Worm (Caenorhabditis elegans) whole organism, midembryonic: ENCODE data around the gene T28D6.6.

ENCODE experiments used
- T22C8.4 ChIP-seq: fragments of 200-800 bp; sonication (Bioruptor generic); IDR thresholded peaks from 2 replicates; pipeline ENCODE4 v1.3.6; 2022; ENCODE audit warnings: missing genetic modification characterization, missing compliant biosample characterization
- cog-1 ChIP-seq: sonication (generic microtip); optimal IDR thresholded peaks from 2 replicates; lab custom pipeline; 2016; ENCODE audit warnings: missing genetic modification characterization, missing compliant biosample characterization
- flt-1 ChIP-seq: fragments of 200-800 bp; sonication (Bioruptor generic); IDR thresholded peaks from 2 replicates; pipeline ENCODE4 v1.3.6; 2022; ENCODE audit warnings: missing genetic modification characterization, missing compliant biosample characterization
- klf-2 ChIP-seq: fragments of 200-800 bp; sonication (Bioruptor generic); conservative IDR thresholded peaks from 2 replicates; pipeline ENCODE4 v1.3.6; 2022; ENCODE audit warnings: missing genetic modification reagents, missing genetic modification characterization, missing compliant biosample characterization
- med-1 ChIP-seq: sonication (generic microtip); optimal IDR thresholded peaks from 2 replicates; lab custom pipeline; 2017; ENCODE audit warnings: missing genetic modification characterization, mild to moderate bottlenecking, missing compliant biosample characterization, antibody characterized with exemption, missing genetic modification reagents; ENCODE audit not compliant: insufficient read depth
- ref-1 ChIP-seq: fragments of 200-800 bp; sonication (Bioruptor generic); conservative IDR thresholded peaks from 2 replicates; pipeline ENCODE4 v1.3.6; 2022; ENCODE audit warnings: missing genetic modification reagents, missing genetic modification characterization, missing compliant biosample characterization
- tab-1 ChIP-seq: fragments of 200-800 bp; sonication (Bioruptor generic); IDR thresholded peaks from 2 replicates; pipeline ENCODE4 v1.3.6; 2022; ENCODE audit warnings: missing genetic modification characterization, missing compliant biosample characterization
- ztf-23 ChIP-seq: fragments of 200-800 bp; sonication (Bioruptor generic); IDR thresholded peaks from 2 replicates; pipeline ENCODE4 v1.3.6; 2022; ENCODE audit warnings: missing genetic modification reagents, missing genetic modification characterization, missing compliant biosample characterization
- ztf-29 ChIP-seq: fragments of 200-800 bp; sonication (Bioruptor generic); IDR thresholded peaks from 2 replicates; pipeline ENCODE4 v1.3.6; 2022; ENCODE audit warnings: missing genetic modification reagents, missing genetic modification characterization, missing compliant biosample characterization

Gene T28D6.6

ce11 chrIII:11343041-11343440 is at the start of gene T28D6.6, which contains the start of gene pen-2:
Gene T28D6.6, minus strand, starts transcription at chrIII:11343108.
Gene pen-2, plus strand, starts transcription at chrIII:11343322.
- TF ChIP-seq klf-2: no peak
- no peak for TF ChIP-seq ztf-23 (GFP tag; lab: Robert Waterston, UW)
- no peak for TF ChIP-seq ztf-29 (GFP tag; lab: Robert Waterston, UW)
- TF ChIP-seq T22C8.4 (GFP tag; lab: Robert Waterston, UW): no peak
- no peak for TF ChIP-seq tab-1 (GFP tag; lab: Robert Waterston, UW)
- TF ChIP-seq cog-1 (tag; lab: Kevin White, UChicago): no peak
- TF ChIP-seq med-1 (GFP tag; lab: Kevin White, UChicago): no peak
- no peak for TF ChIP-seq flt-1 (GFP tag; lab: Robert Waterston, UW)

ce11 chrIII:11391601-11392520 is 49.0 kb upstream of the T28D6.6 start:
- no peak for TF ChIP-seq ztf-29 (GFP tag; lab: Robert Waterston, UW)
- no peak for TF ChIP-seq ref-1 (GFP tag; lab: Robert Waterston, UW)
- TF ChIP-seq T22C8.4 (GFP tag; lab: Robert Waterston, UW): no peak
- no peak for TF ChIP-seq klf-2
- TF ChIP-seq ztf-23 (GFP tag; lab: Robert Waterston, UW): no peak
- no peak for TF ChIP-seq med-1 (GFP tag; lab: Kevin White, UChicago)

- TF ChIP-seq ztf-29 (GFP tag; lab: Robert Waterston, UW): no peak
- no peak for TF ChIP-seq med-1 (GFP tag; lab: Kevin White, UChicago)
- no peak for TF ChIP-seq ref-1 (GFP tag; lab: Robert Waterston, UW)
- TF ChIP-seq tab-1 (GFP tag; lab: Robert Waterston, UW): no peak
- TF ChIP-seq cog-1 (tag; lab: Kevin White, UChicago): no peak
- TF ChIP-seq klf-2: no peak
- no peak for TF ChIP-seq T22C8.4 (GFP tag; lab: Robert Waterston, UW)
- no peak for TF ChIP-seq ztf-23 (GFP tag; lab: Robert Waterston, UW)
- TF ChIP-seq flt-1 (GFP tag; lab: Robert Waterston, UW): no peak
These were observed 47.9 kb upstream of the T28D6.6 start for ce11 chrIII:11390832-11391231.

ce11 chrIII:11389384-11389783 is 46.5 kb upstream of the T28D6.6 start:
- TF ChIP-seq med-1 (GFP tag; lab: Kevin White, UChicago) (no peak), flt-1 (GFP tag; lab: Robert Waterston, UW) (no peak), klf-2 (no peak), cog-1 (tag; lab: Kevin White, UChicago) (no peak), T22C8.4 (GFP tag; lab: Robert Waterston, UW) (no peak), tab-1 (GFP tag; lab: Robert Waterston, UW) (no peak), ref-1 (GFP tag; lab: Robert Waterston, UW) (no peak), ztf-23 (GFP tag; lab: Robert Waterston, UW) (no peak), ztf-29 (GFP tag; lab: Robert Waterston, UW) (no peak)

- no peak for TF ChIP-seq med-1 (GFP tag; lab: Kevin White, UChicago)
- no peak for TF ChIP-seq flt-1 (GFP tag; lab: Robert Waterston, UW)
These were observed 39.0 kb upstream of the T28D6.6 start, which contains the start of gene subs-4 for ce11 chrIII:11381922-11382321. Gene subs-4, plus strand, starts transcription at chrIII:11382222.

ce11 chrIII:11380555-11380954 is 37.6 kb upstream of the T28D6.6 start:
- no peak for TF ChIP-seq flt-1 (GFP tag; lab: Robert Waterston, UW)
- no peak for TF ChIP-seq ztf-29 (GFP tag; lab: Robert Waterston, UW)
- no peak for TF ChIP-seq ztf-23 (GFP tag; lab: Robert Waterston, UW)
- no peak for TF ChIP-seq cog-1 (tag; lab: Kevin White, UChicago)
- no peak for TF ChIP-seq klf-2
- no peak for TF ChIP-seq med-1 (GFP tag; lab: Kevin White, UChicago)
- no peak for TF ChIP-seq T22C8.4 (GFP tag; lab: Robert Waterston, UW)
- TF ChIP-seq tab-1 (GFP tag; lab: Robert Waterston, UW): no peak
- TF ChIP-seq ref-1 (GFP tag; lab: Robert Waterston, UW): no peak

ce11 chrIII:11378910-11379309 is 36.0 kb upstream of the T28D6.6 start:
- TF ChIP-seq cog-1 (tag; lab: Kevin White, UChicago): no peak
- TF ChIP-seq ztf-23 (GFP tag; lab: Robert Waterston, UW): no peak
- no peak for TF ChIP-seq T22C8.4 (GFP tag; lab: Robert Waterston, UW)
- no peak for TF ChIP-seq flt-1 (GFP tag; lab: Robert Waterston, UW)
- TF ChIP-seq med-1 (GFP tag; lab: Kevin White, UChicago): no peak
- no peak for TF ChIP-seq tab-1 (GFP tag; lab: Robert Waterston, UW)
- TF ChIP-seq klf-2: no peak
- no peak for TF ChIP-seq ztf-29 (GFP tag; lab: Robert Waterston, UW)
- TF ChIP-seq ref-1 (GFP tag; lab: Robert Waterston, UW): no peak

ce11 chrIII:11378450-11378849 is 35.5 kb upstream of the T28D6.6 start:
- TF ChIP-seq ref-1 (GFP tag; lab: Robert Waterston, UW) (no peak), ztf-23 (GFP tag; lab: Robert Waterston, UW) (no peak), tab-1 (GFP tag; lab: Robert Waterston, UW) (no peak), T22C8.4 (GFP tag; lab: Robert Waterston, UW) (no peak), ztf-29 (GFP tag; lab: Robert Waterston, UW) (no peak), med-1 (GFP tag; lab: Kevin White, UChicago) (no peak), cog-1 (tag; lab: Kevin White, UChicago) (no peak), flt-1 (GFP tag; lab: Robert Waterston, UW) (no peak), klf-2 (no peak)

ce11 chrIII:11377880-11378279 is 35.0 kb upstream of the T28D6.6 start, which contains the start of gene dpy-18:
Gene dpy-18, minus strand, starts transcription at chrIII:11377980.
- TF ChIP-seq T22C8.4 (GFP tag; lab: Robert Waterston, UW): no peak
- TF ChIP-seq ztf-29 (GFP tag; lab: Robert Waterston, UW): no peak
- no peak for TF ChIP-seq klf-2
- no peak for TF ChIP-seq ztf-23 (GFP tag; lab: Robert Waterston, UW)
- no peak for TF ChIP-seq flt-1 (GFP tag; lab: Robert Waterston, UW)
